Fruit fly (Drosophila melanogaster) whole organism, prepupa: ENCODE measurements around the gene CG7322.

ENCODE experiments used
- CG9139 ChIP-seq: fragments of 200-800 bp; sonication (Bioruptor generic); optimal IDR thresholded peaks from 3 replicates; lab custom pipeline; 2017; ENCODE audit warnings: missing biosample characterization, mild to moderate bottlenecking, missing genetic modification characterization
- Gug ChIP-seq: fragments of 200-800 bp; sonication (Bioruptor generic); IDR thresholded peaks from 2 replicates; pipeline ENCODE4 v1.3.6; 2022; ENCODE audit warnings: missing biosample characterization, missing genetic modification characterization
- Hr38 ChIP-seq: sonication (Bioruptor generic); optimal IDR thresholded peaks from 2 replicates; lab custom pipeline; 2016; ENCODE audit warnings: missing biosample characterization, missing genetic modification characterization
- Lpt ChIP-seq: fragments of 200-800 bp; sonication (Bioruptor generic); optimal IDR thresholded peaks from 3 replicates; lab custom pipeline; 2016; ENCODE audit warnings: missing biosample characterization, missing genetic modification characterization
- Sox15 ChIP-seq: fragments of 200-800 bp; sonication (Bioruptor generic); optimal IDR thresholded peaks from 3 replicates; lab custom pipeline; 2016; ENCODE audit warnings: missing biosample characterization, missing genetic modification characterization
- dsx ChIP-seq: fragments of 200-800 bp; optimal IDR thresholded peaks from 3 replicates; lab custom pipeline; 2019; ENCODE audit warnings: missing biosample characterization, mild to moderate bottlenecking, missing genetic modification characterization, moderate library complexity; ENCODE audit not compliant: poor library complexity, severe bottlenecking
- eg ChIP-seq: fragments of 200-800 bp; sonication (Bioruptor generic); IDR thresholded peaks from 3 replicates; pipeline ENCODE4 v1.3.6; 2022; ENCODE audit warnings: missing biosample characterization, missing genetic modification characterization
- fd59A ChIP-seq: fragments of 200-800 bp; sonication (Bioruptor generic); optimal IDR thresholded peaks from 2 replicates; lab custom pipeline; 2017; ENCODE audit warnings: missing biosample characterization, mild to moderate bottlenecking, missing genetic modification characterization, missing genetic modification reagents
- ss ChIP-seq, 2 experiments: fragments of 200-800 bp; sonication (Bioruptor generic); optimal IDR thresholded peaks; 2 replicates in 1 of 2; 3 replicates in 1 of 2; lab custom pipeline; 2017 to 2018; ENCODE audit warnings: mild to moderate bottlenecking in 2 of 2, missing biosample characterization in 2 of 2, missing genetic modification characterization in 2 of 2, moderate library complexity in 1 of 2

dm6 chrX:18843229-18844033 is 14.1 kb downstream of the CG7322 start, which contains the start of gene htk:
- TF ChIP-seq Lpt (GFP tag; lab: Kevin White, UChicago): no peak
- no peak for TF ChIP-seq ss (GFP tag; optimal IDR thresholded peaks at IDR 0.05; lab: Kevin White, UChicago)
- no peak for TF ChIP-seq Gug (GFP tag; lab: Robert Waterston, UW)
- no peak for TF ChIP-seq CG9139
- TF ChIP-seq Hr38 (GFP tag; lab: Kevin White, UChicago): no peak
- TF ChIP-seq Sox15 (GFP tag; lab: Kevin White, UChicago): no peak
- TF ChIP-seq fd59A (GFP tag; lab: Kevin White, UChicago): no peak
- TF ChIP-seq dsx (GFP tag; lab: Kevin White, UChicago): no peak
- no peak for TF ChIP-seq eg (GFP tag; lab: Robert Waterston, UW)
